Worm (Caenorhabditis elegans) whole organism, L4 larva: ENCODE data around the gene ceh-92.

Source experiments
- D1046.2 ChIP-seq: fragments of 200-800 bp; sonication (Bioruptor generic); IDR thresholded peaks from 2 replicates; pipeline ENCODE4 v1.3.6; 2022; ENCODE audit warnings: missing genetic modification characterization, missing compliant biosample characterization
- F10B5.3 ChIP-seq: sonication (generic microtip); optimal IDR thresholded peaks from 2 replicates; lab custom pipeline; 2016; ENCODE audit warnings: mild to moderate bottlenecking, missing genetic modification characterization, missing compliant biosample characterization
- F44E2.7 ChIP-seq: fragments of 200-800 bp; sonication (Bioruptor generic); IDR thresholded peaks from 2 replicates; pipeline ENCODE4 v2.1.2; 2022; ENCODE audit warnings: missing genetic modification characterization, missing compliant biosample characterization
- Y5F2A.4 ChIP-seq: fragments of 200-800 bp; sonication (Bioruptor generic); optimal IDR thresholded peaks from 2 replicates; lab custom pipeline; 2018; ENCODE audit warnings: mild to moderate bottlenecking, missing genetic modification characterization, missing compliant biosample characterization
- aly-2 ChIP-seq: sonication (generic microtip); optimal IDR thresholded peaks from 2 replicates; lab custom pipeline; 2018; ENCODE audit warnings: missing biosample characterization, missing genetic modification characterization
- ama-1 ChIP-seq: fragments of 150-350 bp; optimal IDR thresholded peaks from 2 replicates; lab custom pipeline; 2014; ENCODE audit warnings: inconsistent platforms, mixed read lengths
- ceh-82 ChIP-seq: sonication (generic microtip); optimal IDR thresholded peaks from 2 replicates; lab custom pipeline; 2017; ENCODE audit warnings: missing biosample characterization, missing genetic modification characterization
- ces-1 ChIP-seq: fragments of 150-350 bp; sonication (generic microtip); optimal IDR thresholded peaks from 4 replicates; lab custom pipeline; 2014; ENCODE audit warnings: missing biosample characterization, missing genetic modification reagents, missing genetic modification characterization
- dmd-9 ChIP-seq: fragments of 200-800 bp; sonication (Bioruptor generic); IDR thresholded peaks from 2 replicates; pipeline ENCODE4 v1.3.6; 2022; ENCODE audit warnings: missing genetic modification reagents, missing genetic modification characterization, missing compliant biosample characterization
- dpl-1 ChIP-seq: fragments of 150-350 bp; optimal IDR thresholded peaks from 2 replicates; lab custom pipeline; 2014; ENCODE audit warnings: missing biosample characterization, missing genetic modification reagents, missing genetic modification characterization
- duxl-1 ChIP-seq: sonication (generic microtip); optimal IDR thresholded peaks from 2 replicates; lab custom pipeline; 2016; ENCODE audit warnings: mild to moderate bottlenecking, missing genetic modification characterization, moderate library complexity, missing compliant biosample characterization; ENCODE audit not compliant: poor library complexity
- egl-43 ChIP-seq: fragments of 200-800 bp; sonication (Bioruptor generic); IDR thresholded peaks from 2 replicates; pipeline ENCODE4 v1.3.6; 2022; ENCODE audit warnings: missing genetic modification reagents, missing genetic modification characterization, missing compliant biosample characterization
- gei-8 ChIP-seq: fragments of 200-800 bp; sonication (Bioruptor generic); optimal IDR thresholded peaks from 2 replicates; lab custom pipeline; 2018; ENCODE audit warnings: mild to moderate bottlenecking, missing genetic modification characterization, missing compliant biosample characterization
- hif-1 ChIP-seq, 2 experiments: sonication (generic microtip); optimal IDR thresholded peaks; 2 replicates each; lab custom pipeline; 2016 to 2017; ENCODE audit warnings: missing compliant biosample characterization in 2 of 2, missing genetic modification characterization in 2 of 2, missing genetic modification reagents in 2 of 2, missing genotype in 2 of 2, mild to moderate bottlenecking in 1 of 2
- hlh-11 ChIP-seq: fragments of 200-800 bp; sonication (Bioruptor generic); optimal IDR thresholded peaks from 2 replicates; lab custom pipeline; 2018; ENCODE audit warnings: mild to moderate bottlenecking, missing genetic modification characterization, missing compliant biosample characterization
- hlh-30 ChIP-seq: sonication (generic microtip); optimal IDR thresholded peaks from 2 replicates; lab custom pipeline; 2017; ENCODE audit warnings: antibody characterized with exemption, mild to moderate bottlenecking, missing genetic modification characterization, missing compliant biosample characterization; ENCODE audit not compliant: insufficient read depth
- lin-1 ChIP-seq: fragments of 200-800 bp; sonication (Bioruptor generic); IDR thresholded peaks from 2 replicates; pipeline ENCODE4 v1.3.6; 2022; ENCODE audit warnings: missing genetic modification reagents, missing genetic modification characterization, missing compliant biosample characterization
- lin-15B ChIP-seq: fragments of 150-350 bp; sonication (generic microtip); optimal IDR thresholded peaks from 3 replicates; lab custom pipeline; 2014; ENCODE audit warnings: missing biosample characterization, missing genetic modification characterization
- lin-29 ChIP-seq: fragments of 200-800 bp; sonication (Bioruptor generic); IDR thresholded peaks from 2 replicates; pipeline ENCODE4 v1.3.6; 2022; ENCODE audit warnings: missing genetic modification reagents, missing genetic modification characterization, missing compliant biosample characterization
- lin-38 ChIP-seq: fragments of 200-800 bp; sonication (Bioruptor generic); IDR thresholded peaks from 2 replicates; pipeline ENCODE4 v1.3.6; 2022; ENCODE audit warnings: missing genetic modification reagents, missing genetic modification characterization, missing compliant biosample characterization
- lin-39 ChIP-seq: fragments of 150-350 bp; optimal IDR thresholded peaks from 2 replicates; lab custom pipeline; 2014; ENCODE audit warnings: missing biosample characterization, missing genetic modification reagents, missing genetic modification characterization
- lir-3 ChIP-seq: sonication (generic microtip); optimal IDR thresholded peaks from 2 replicates; lab custom pipeline; 2016; ENCODE audit warnings: mild to moderate bottlenecking, missing genetic modification characterization, missing compliant biosample characterization
- lsy-2 ChIP-seq, 2 experiments: fragments of 150-350 bp in 1 of 2; sonication (generic microtip) in 1 of 2; optimal IDR thresholded peaks; 2 replicates each; lab custom pipeline; 2014 to 2017; ENCODE audit warnings: missing biosample characterization in 2 of 2, missing genetic modification characterization in 2 of 2
- madf-5 ChIP-seq, 2 experiments: fragments of 200-800 bp; sonication (Bioruptor generic); IDR thresholded peaks; 2 replicates each; pipeline ENCODE4 v1.3.6; 2022; ENCODE audit warnings: missing compliant biosample characterization in 2 of 2, missing genetic modification characterization in 2 of 2
- mdl-1 ChIP-seq, 2 experiments: fragments of 150-350 bp in 1 of 2; sonication (generic microtip) in 1 of 2; optimal IDR thresholded peaks; 2 replicates each; lab custom pipeline; 2014 to 2017; ENCODE audit warnings: missing biosample characterization in 2 of 2, missing genetic modification characterization in 2 of 2
- mes-2 ChIP-seq: sonication (generic microtip); optimal IDR thresholded peaks from 2 replicates; lab custom pipeline; 2016; ENCODE audit warnings: missing genotype, mild to moderate bottlenecking, missing genetic modification characterization, missing compliant biosample characterization; ENCODE audit not compliant: poor library complexity, severe bottlenecking
- nhr-102 ChIP-seq: sonication (generic microtip); optimal IDR thresholded peaks from 2 replicates; lab custom pipeline; 2016; ENCODE audit warnings: mild to moderate bottlenecking, missing genetic modification characterization, moderate library complexity, missing compliant biosample characterization
- nhr-25 ChIP-seq: sonication (generic microtip); optimal IDR thresholded peaks from 2 replicates; lab custom pipeline; 2017; ENCODE audit warnings: missing genetic modification characterization, mild to moderate bottlenecking, missing compliant biosample characterization, antibody characterized with exemption, moderate library complexity, borderline replicate concordance; ENCODE audit not compliant: insufficient read depth
- nhr-6 ChIP-seq: fragments of 150-350 bp; optimal IDR thresholded peaks from 2 replicates; lab custom pipeline; 2014; ENCODE audit warnings: missing biosample characterization, missing genetic modification characterization
- pqm-1 ChIP-seq: sonication (generic microtip); optimal IDR thresholded peaks from 2 replicates; lab custom pipeline; 2017; ENCODE audit warnings: missing biosample characterization, missing genetic modification characterization
- saeg-2 ChIP-seq: fragments of 200-800 bp; sonication (Bioruptor generic); IDR thresholded peaks from 2 replicates; pipeline ENCODE4 v1.3.6; 2022; ENCODE audit warnings: missing genetic modification reagents, missing genetic modification characterization, missing compliant biosample characterization
- set-16 ChIP-seq: fragments of 200-800 bp; sonication (Bioruptor generic); IDR thresholded peaks from 2 replicates; pipeline ENCODE4 v1.3.6; 2022; ENCODE audit warnings: missing genetic modification reagents, missing genetic modification characterization, missing compliant biosample characterization
- snpc-1.2 ChIP-seq: fragments of 200-800 bp; sonication (Bioruptor generic); IDR thresholded peaks from 2 replicates; pipeline ENCODE4 v1.3.6; 2022; ENCODE audit warnings: missing genetic modification reagents, missing genetic modification characterization, missing compliant biosample characterization
- spr-1 ChIP-seq: sonication (generic microtip); optimal IDR thresholded peaks from 2 replicates; lab custom pipeline; 2016; ENCODE audit warnings: mild to moderate bottlenecking, missing genetic modification characterization, missing compliant biosample characterization
- spr-3 ChIP-seq: fragments of 200-800 bp; sonication (Bioruptor generic); optimal IDR thresholded peaks from 2 replicates; lab custom pipeline; 2018; ENCODE audit warnings: mild to moderate bottlenecking, missing genetic modification characterization, missing compliant biosample characterization
- tag-97 ChIP-seq: fragments of 200-800 bp; sonication (Bioruptor generic); IDR thresholded peaks from 2 replicates; pipeline ENCODE4 v1.3.6; 2022; ENCODE audit warnings: missing genetic modification characterization, missing compliant biosample characterization
- tra-1 ChIP-seq: fragments of 200-800 bp; sonication (Bioruptor generic); IDR thresholded peaks from 2 replicates; pipeline ENCODE4 v1.3.6; 2022; ENCODE audit warnings: missing genetic modification reagents, missing genetic modification characterization, missing compliant biosample characterization
- unc-62 ChIP-seq, 3 experiments: fragments of 150-350 bp in 1 of 3; sonication (generic microtip); optimal IDR thresholded peaks in 2 of 3; peaks in 1 of 3; 1 replicate in 1 of 3; 2 replicates in 2 of 3; lab custom pipeline; 2014 to 2017; ENCODE audit warnings: missing biosample characterization in 3 of 3, missing genetic modification characterization in 3 of 3, missing genetic modification reagents in 3 of 3, missing genotype in 1 of 3
- zag-1 ChIP-seq: fragments of 150-350 bp; optimal IDR thresholded peaks from 2 replicates; lab custom pipeline; 2014; ENCODE audit warnings: missing biosample characterization, missing genetic modification characterization
- zfp-3 ChIP-seq: fragments of 200-800 bp; sonication (Bioruptor generic); conservative IDR thresholded peaks from 2 replicates; pipeline ENCODE4 v1.3.6; 2022; ENCODE audit warnings: missing genetic modification reagents, missing genetic modification characterization, missing compliant biosample characterization
- zip-2 ChIP-seq: fragments of 150-350 bp; optimal IDR thresholded peaks from 2 replicates; lab custom pipeline; 2014; ENCODE audit warnings: missing biosample characterization, missing genetic modification characterization

The ceh-92 gene

DNA sequence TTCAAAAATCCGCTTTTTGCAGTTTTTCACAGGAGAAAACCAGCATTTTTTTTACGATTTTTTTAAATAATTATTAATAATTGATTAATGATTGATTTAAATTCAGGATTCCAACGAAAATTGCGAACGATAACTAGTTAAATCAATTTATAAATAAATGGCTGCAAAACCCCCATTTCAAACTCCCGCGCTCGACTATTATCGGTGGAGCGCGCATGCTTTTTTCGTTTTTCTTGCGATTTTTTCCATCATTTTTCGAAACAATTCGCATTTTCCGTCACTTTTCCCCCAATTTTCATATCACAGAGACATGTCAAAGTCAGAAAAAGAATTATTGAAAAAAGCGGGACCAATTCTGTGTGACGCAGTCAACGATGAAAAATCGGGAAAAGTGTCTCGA, 15.8 kb upstream of the ceh-92 start, which contains the start of gene Y66D12A.10:
Gene Y66D12A.10 (plus strand): TSS at position 273 of the 400 bp plus-strand sequence.
- TF ChIP-seq lsy-2 (tag; optimal IDR thresholded peaks at IDR 0.05; lab: Kevin White, UChicago), result peak in 1 of 2 experiments; percentile 40
- TF ChIP-seq nhr-6, result peak; percentile 37
- no peak for TF ChIP-seq saeg-2
- peak; percentile 88 for TF ChIP-seq dpl-1 (GFP tag; lab: Kevin White, UChicago)
- no peak for TF ChIP-seq lir-3
- no peak for TF ChIP-seq tra-1 (GFP tag; lab: Robert Waterston, UW)
- TF ChIP-seq gei-8 (GFP tag; lab: Kevin White, UChicago), result no peak
- peak; percentile 91 for TF ChIP-seq lin-38 (GFP tag; lab: Robert Waterston, UW)
- TF ChIP-seq mes-2 (tag; lab: Kevin White, UChicago), result peak; percentile 62
- peak in 1 of 2 experiments; percentile 14 for TF ChIP-seq hif-1 (tag; optimal IDR thresholded peaks at IDR 0.05; lab: Kevin White, UChicago)

DNA sequence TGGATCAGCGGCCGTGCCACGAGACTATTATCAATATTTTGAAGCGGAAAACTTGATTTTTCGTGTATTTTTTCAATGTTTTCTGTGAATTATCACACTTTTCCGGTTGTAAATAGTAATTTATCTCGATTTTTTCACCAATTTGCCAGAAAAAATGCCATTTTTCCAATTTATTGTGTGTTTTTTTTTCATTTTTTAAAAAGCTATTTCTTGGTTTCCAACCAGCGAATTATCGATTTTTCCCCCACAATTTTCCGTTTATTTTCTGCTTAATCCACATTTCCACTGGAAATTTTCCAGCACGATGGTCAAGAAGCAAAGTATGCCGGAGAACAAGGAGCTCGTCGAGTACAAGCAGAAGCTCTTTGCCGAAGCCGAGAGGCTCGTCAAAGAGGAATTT, 13.6 kb upstream of the ceh-92 start, which contains the start of gene psme-3:
Gene psme-3 (plus strand): TSS at position 301 of the 400 bp plus-strand sequence.
- TF ChIP-seq ama-1 (lab: Kevin White, UChicago) (peak; percentile 3), lin-29 (GFP tag; lab: Robert Waterston, UW) (no peak)
- TF ChIP-seq, all 104 proteins: peak for 1

DNA sequence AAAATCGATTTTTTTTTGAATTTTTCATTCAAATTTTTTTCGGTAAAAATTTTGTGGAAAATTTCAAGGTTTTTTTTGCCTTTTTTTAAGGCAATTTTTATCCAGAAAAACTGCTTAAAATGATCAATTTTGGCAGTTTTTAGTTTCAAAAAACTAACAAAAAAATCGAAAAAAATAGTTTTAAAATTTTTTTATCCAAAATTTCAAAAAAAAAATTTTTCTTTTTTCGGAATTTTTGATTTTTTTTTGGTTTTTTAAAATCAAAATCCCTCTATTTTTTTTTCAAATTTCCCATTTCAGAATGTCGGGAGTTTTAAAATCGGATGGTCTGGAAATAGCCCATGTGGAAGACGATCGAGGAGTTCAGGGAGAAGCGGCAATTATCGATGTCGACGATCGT, 7.5 kb upstream of the ceh-92 start, which contains the start of gene Y66D12A.8:
Gene Y66D12A.8 (plus strand): TSS at position 301 of the 400 bp plus-strand sequence.
- no peak for TF ChIP-seq nhr-25 (tag; lab: Kevin White, UChicago)
- TF ChIP-seq tag-97 (GFP tag; lab: Robert Waterston, UW), result no peak
- no peak for TF ChIP-seq aly-2 (tag; lab: Kevin White, UChicago)
- TF ChIP-seq unc-62 (GFP tag; optimal IDR thresholded peaks at IDR 0.05 in 1 of 2; lab: Kevin White, UChicago), result no peak
- TF ChIP-seq unc-62 (tag; optimal IDR thresholded peaks at IDR 0.05; lab: Kevin White, UChicago), result no peak
- TF ChIP-seq lin-1 (GFP tag; lab: Robert Waterston, UW), result no peak
- no peak for TF ChIP-seq duxl-1 (tag; lab: Kevin White, UChicago)
- no peak for TF ChIP-seq nhr-102 (tag; lab: Kevin White, UChicago)
- TF ChIP-seq F10B5.3 (tag; lab: Kevin White, UChicago), result no peak
- TF ChIP-seq lin-15B, result no peak
- no peak for TF ChIP-seq zag-1 (tag; lab: Kevin White, UChicago)
- no peak for TF ChIP-seq lir-3
- TF ChIP-seq zip-2, result no peak

DNA sequence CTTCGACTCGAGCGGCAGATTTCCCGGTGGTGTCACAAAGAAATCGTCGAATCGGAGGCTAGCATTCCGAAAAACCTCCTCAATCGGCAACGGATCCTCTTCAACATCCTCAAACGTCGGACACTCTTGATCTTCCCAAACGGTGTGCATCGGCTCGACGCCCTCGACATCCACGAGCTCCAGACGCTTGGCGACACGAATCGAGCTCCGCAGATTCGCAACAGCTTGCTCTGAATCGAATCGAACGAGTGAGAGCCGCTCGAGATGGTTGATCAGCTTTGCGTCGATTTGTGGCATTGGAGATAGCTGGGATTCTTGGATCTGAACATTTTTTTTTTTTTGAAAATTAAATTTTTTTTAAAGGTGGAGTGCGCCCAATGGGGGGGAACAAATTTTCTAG, 2.0 kb upstream of the ceh-92 start:
- TF ChIP-seq hlh-11 (tag; lab: Kevin White, UChicago) (no peak), egl-43 (GFP tag; lab: Robert Waterston, UW) (peak; percentile 53; the same call in 1 of the 2 replicates), set-16 (GFP tag; lab: Robert Waterston, UW) (peak; percentile 73), dmd-9 (GFP tag; lab: Robert Waterston, UW) (0 out of 2 replicates have a peak, but pooled peaks have one; percentile 19)

DNA sequence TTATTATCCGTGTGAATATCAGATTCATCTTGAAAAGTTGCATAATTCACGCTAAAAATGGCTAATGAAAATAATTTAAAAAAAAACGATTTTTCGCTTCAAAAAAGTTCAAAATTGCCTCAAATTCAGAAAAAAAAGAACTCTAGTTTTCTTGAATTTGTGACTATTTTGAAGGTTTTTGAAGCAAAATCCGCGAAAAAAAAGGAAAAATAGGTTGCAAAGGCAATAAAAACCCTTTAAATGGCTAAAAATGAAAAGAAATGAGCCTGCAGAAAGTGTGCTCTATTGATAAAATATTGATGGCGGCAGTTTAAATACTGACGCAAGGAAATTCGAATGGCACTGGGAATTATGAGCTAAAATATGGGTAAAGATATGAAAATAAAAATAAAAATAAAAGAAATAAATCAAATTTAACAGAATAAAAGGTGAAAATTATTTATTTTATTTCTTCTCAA, 943 bp upstream of the ceh-92 start, which contains the start of gene Y66D12A.7:
Gene Y66D12A.7 (minus strand): TSS at position 51 of the 458 bp plus-strand sequence.
- TF ChIP-seq lsy-2 (tag; optimal IDR thresholded peaks at IDR 0.05; lab: Kevin White, UChicago), result peak in 1 of 2 experiments; percentile 48
- peak; percentile 79 for TF ChIP-seq dpl-1 (GFP tag; lab: Kevin White, UChicago)
- peak; percentile 78 for TF ChIP-seq lin-38 (GFP tag; lab: Robert Waterston, UW)
- TF ChIP-seq hlh-30, result no peak
- TF ChIP-seq F44E2.7 (GFP tag; lab: Robert Waterston, UW), result no peak
- peak; percentile 50 for TF ChIP-seq mes-2 (tag; lab: Kevin White, UChicago)
- TF ChIP-seq spr-1 (tag; lab: Kevin White, UChicago), result no peak
- TF ChIP-seq Y5F2A.4 (GFP tag; lab: Kevin White, UChicago), result no peak
- no peak for TF ChIP-seq D1046.2 (GFP tag; lab: Robert Waterston, UW)
- TF ChIP-seq ces-1, result no peak
- no peak for TF ChIP-seq ceh-82 (tag; lab: Kevin White, UChicago)
- TF ChIP-seq mdl-1 (tag; optimal IDR thresholded peaks at IDR 0.05; lab: Kevin White, UChicago), result no peak
- no peak for TF ChIP-seq snpc-1.2 (GFP tag; lab: Robert Waterston, UW)
- TF ChIP-seq tra-1 (GFP tag; lab: Robert Waterston, UW), result no peak
- TF ChIP-seq pqm-1 (tag; lab: Kevin White, UChicago), result no peak
- TF ChIP-seq lin-39 (tag; lab: Kevin White, UChicago), result no peak
- no peak for TF ChIP-seq nhr-6
- no peak for TF ChIP-seq madf-5 (GFP tag; IDR thresholded peaks at IDR 0.05; lab: Robert Waterston, UW)
- TF ChIP-seq zag-1 (tag; lab: Kevin White, UChicago), result no peak
- no peak for TF ChIP-seq zfp-3 (GFP tag; lab: Robert Waterston, UW)
- no peak for TF ChIP-seq spr-3
